2 worm cellular contexts compared by ENCODE assay signal in genomic region chrX:1302267-1302666, ce11.
A peak's percentile ranks its signal among the peaks of the same experiment; 100 is the strongest.
TF ChIP-seq lines count a peak whose summit lies in the region.

No protein-coding gene starts in this region.

TF ChIP-seq in whole organism, L1 larva, 84 proteins besides CTCF, POLR2A, EP300 and RAD21 (continued from another document):
- TF ChIP-seq nhr-76 (tag; optimal IDR thresholded peaks at IDR 0.05; lab: Kevin White, UChicago): no peak
- no peak for TF ChIP-seq nhr-28 (tag; optimal IDR thresholded peaks at IDR 0.05; lab: Kevin White, UChicago)
- TF ChIP-seq pqm-1 (tag; optimal IDR thresholded peaks at IDR 0.05; lab: Kevin White, UChicago): no peak
- no peak for TF ChIP-seq nhr-11 (tag; optimal IDR thresholded peaks at IDR 0.05; lab: Kevin White, UChicago)
- TF ChIP-seq dpl-1 (GFP tag; optimal IDR thresholded peaks at IDR 0.05; lab: Kevin White, UChicago): peak; percentile 40 to 64 (median 52)
- peak; percentile 68 for TF ChIP-seq tbx-2 (tag; optimal IDR thresholded peaks at IDR 0.05; lab: Kevin White, UChicago)
- TF ChIP-seq nhr-84 (tag; optimal IDR thresholded peaks at IDR 0.05; lab: Kevin White, UChicago): no peak
- TF ChIP-seq mab-9 (GFP tag; IDR thresholded peaks at IDR 0.05; lab: Robert Waterston, UW): 0 out of 2 replicates have a peak, but pooled peaks have one; percentile 31
- TF ChIP-seq zip-4 (GFP tag; optimal IDR thresholded peaks at IDR 0.05; lab: Kevin White, UChicago): no peak
- no peak for TF ChIP-seq nhr-12 (tag; optimal IDR thresholded peaks at IDR 0.05; lab: Kevin White, UChicago)
- TF ChIP-seq elt-3 (tag; optimal IDR thresholded peaks at IDR 0.05; lab: Kevin White, UChicago): no peak
- TF ChIP-seq C34B4.2 (tag; optimal IDR thresholded peaks at IDR 0.05; lab: Kevin White, UChicago): no peak
- no peak for TF ChIP-seq ces-1 (GFP tag; optimal IDR thresholded peaks at IDR 0.05; lab: Kevin White, UChicago)
- TF ChIP-seq sup-37 (GFP tag; optimal IDR thresholded peaks at IDR 0.05; lab: Kevin White, UChicago): peak; percentile 19
- TF ChIP-seq aha-1 (tag; optimal IDR thresholded peaks at IDR 0.05; lab: Kevin White, UChicago): no peak
- TF ChIP-seq ceh-90 (tag; optimal IDR thresholded peaks at IDR 0.05; lab: Kevin White, UChicago): peak; percentile 25
- TF ChIP-seq xbp-1 (tag; optimal IDR thresholded peaks at IDR 0.05; lab: Kevin White, UChicago): peak; percentile 57
- TF ChIP-seq irx-1 (tag; optimal IDR thresholded peaks at IDR 0.05; lab: Kevin White, UChicago): peak; percentile 47
- peak; percentile 28 for TF ChIP-seq ztf-4 (tag; optimal IDR thresholded peaks at IDR 0.05; lab: Kevin White, UChicago)
- peak; percentile 74 for TF ChIP-seq fos-1 (tag; optimal IDR thresholded peaks at IDR 0.05; lab: Kevin White, UChicago)
- peak; percentile 56 for TF ChIP-seq isw-1 (GFP tag; IDR thresholded peaks at IDR 0.05; lab: Robert Waterston, UW)
- no peak for TF ChIP-seq hlh-17 (GFP tag; optimal IDR thresholded peaks at IDR 0.05; lab: Kevin White, UChicago; ENCODE audit: borderline replicate concordance)
- peak; percentile 34 for TF ChIP-seq snpc-4 (tag; optimal IDR thresholded peaks at IDR 0.05; lab: Kevin White, UChicago)

TF ChIP-seq in whole organism, young adult, 124 proteins besides CTCF, POLR2A, EP300 and RAD21 (continued from another document):
- TF ChIP-seq let-526 (GFP tag; IDR thresholded peaks at IDR 0.05; lab: Robert Waterston, UW): 0 out of 2 replicates have a peak, but pooled peaks have one; percentile 14
- TF ChIP-seq Y53F4B.3 (GFP tag; IDR thresholded peaks at IDR 0.05; lab: Robert Waterston, UW): no peak
- peak; percentile 61 for TF ChIP-seq gei-17 (GFP tag; optimal IDR thresholded peaks at IDR 0.05; lab: Kevin White, UChicago)
- 0 out of 2 replicates have a peak, but pooled peaks have one; percentile 25 for TF ChIP-seq hmg-20 (GFP tag; IDR thresholded peaks at IDR 0.05; lab: Robert Waterston, UW)
- no peak for TF ChIP-seq bed-2 (GFP tag; IDR thresholded peaks at IDR 0.05; lab: Robert Waterston, UW)
- TF ChIP-seq aptf-2 (GFP tag; conservative IDR thresholded peaks at IDR 0.05; lab: Robert Waterston, UW): no peak
- TF ChIP-seq nhr-179 (tag; optimal IDR thresholded peaks at IDR 0.05; lab: Kevin White, UChicago): no peak
- no peak for TF ChIP-seq snpc-3.4 (tag; optimal IDR thresholded peaks at IDR 0.05; lab: Kevin White, UChicago)
- no peak for TF ChIP-seq ama-1 (optimal IDR thresholded peaks at IDR 0.05; lab: Kevin White, UChicago)
- TF ChIP-seq ama-1 (GFP tag; optimal IDR thresholded peaks at IDR 0.05; lab: Kevin White, UChicago): no peak
- peak; percentile 33 for TF ChIP-seq atf-7 (tag; optimal IDR thresholded peaks at IDR 0.05; lab: Kevin White, UChicago)
- TF ChIP-seq ets-4 (GFP tag; optimal IDR thresholded peaks at IDR 0.05; lab: Kevin White, UChicago): no peak
- no peak for TF ChIP-seq unc-130 (GFP tag; optimal IDR thresholded peaks at IDR 0.05; lab: Kevin White, UChicago)
- no peak for TF ChIP-seq rec-8 (tag; optimal IDR thresholded peaks at IDR 0.05; lab: Kevin White, UChicago)
- no peak for TF ChIP-seq F39B2.1 (GFP tag; IDR thresholded peaks at IDR 0.05; lab: Robert Waterston, UW)
- TF ChIP-seq ceh-40 (GFP tag; IDR thresholded peaks at IDR 0.05; lab: Robert Waterston, UW): no peak
- TF ChIP-seq die-1 (tag; optimal IDR thresholded peaks at IDR 0.05; lab: Kevin White, UChicago): peak; percentile 27
- no peak for TF ChIP-seq bed-1 (GFP tag; IDR thresholded peaks at IDR 0.05; lab: Robert Waterston, UW)
- TF ChIP-seq ztf-22 (GFP tag; optimal IDR thresholded peaks at IDR 0.05; lab: Kevin White, UChicago): peak; percentile 23
- TF ChIP-seq F23B12.7 (tag; optimal IDR thresholded peaks at IDR 0.05; lab: Kevin White, UChicago; ENCODE audit: insufficient read depth): no peak
- TF ChIP-seq Y56A3A.18 (GFP tag; IDR thresholded peaks at IDR 0.05; lab: Robert Waterston, UW): peak; percentile 81; the same call in 1 of the 2 replicates
TF ChIP-seq in whole organism, young adult: peak in this region for 39.
